Worm (Caenorhabditis elegans) whole organism, L2 larva: Measurements from ENCODE around the gene ZK673.6.
"Not testable (repeated sequence)": the region's sequence is repeated elsewhere in the genome, so short reads cannot be mapped to it uniquely, and the experiment has no call there.

Source experiments
- C34F6.9 ChIP-seq: fragments of 150-350 bp; optimal IDR thresholded peaks from 2 replicates; lab custom pipeline; 2014; ENCODE audit warnings: missing biosample characterization, missing genetic modification characterization
- F13H6.1 ChIP-seq: sonication (generic microtip); optimal IDR thresholded peaks from 2 replicates; lab custom pipeline; 2016; ENCODE audit warnings: missing genetic modification characterization, missing compliant biosample characterization
- R02D3.7 ChIP-seq: fragments of 150-350 bp; optimal IDR thresholded peaks from 2 replicates; lab custom pipeline; 2014; ENCODE audit warnings: missing biosample characterization, missing genetic modification characterization
- Y55F3AM.14 ChIP-seq: fragments of 200-800 bp; sonication (Bioruptor generic); optimal IDR thresholded peaks from 2 replicates; lab custom pipeline; 2018; ENCODE audit warnings: mild to moderate bottlenecking, missing genetic modification characterization, missing compliant biosample characterization
- aly-2 ChIP-seq: fragments of 150-350 bp; optimal IDR thresholded peaks from 2 replicates; lab custom pipeline; 2014; ENCODE audit warnings: missing biosample characterization, missing genetic modification characterization
- ama-1 ChIP-seq: fragments of 150-350 bp; optimal IDR thresholded peaks from 2 replicates; lab custom pipeline; 2018; ENCODE audit warnings: inconsistent platforms
- blmp-1 ChIP-seq: sonication (generic microtip); optimal IDR thresholded peaks from 2 replicates; lab custom pipeline; 2017; ENCODE audit warnings: missing genetic modification characterization, mild to moderate bottlenecking, missing compliant biosample characterization, antibody characterized with exemption, moderate library complexity; ENCODE audit not compliant: insufficient read depth
- ceh-16 ChIP-seq: fragments of 150-350 bp; optimal IDR thresholded peaks from 2 replicates; lab custom pipeline; 2014; ENCODE audit warnings: missing biosample characterization, missing genetic modification characterization
- ceh-82 ChIP-seq: fragments of 150-350 bp; optimal IDR thresholded peaks from 2 replicates; lab custom pipeline; 2014; ENCODE audit warnings: missing biosample characterization, missing genetic modification characterization
- egl-27 ChIP-seq: sonication (generic microtip); optimal IDR thresholded peaks from 3 replicates; lab custom pipeline; 2017; ENCODE audit warnings: missing biosample characterization, missing genetic modification reagents, missing genetic modification characterization
- elt-1 ChIP-seq: fragments of 150-350 bp; optimal IDR thresholded peaks from 2 replicates; lab custom pipeline; 2014; ENCODE audit warnings: missing biosample characterization, missing genetic modification characterization
- elt-3 ChIP-seq: sonication (generic microtip); optimal IDR thresholded peaks from 2 replicates; lab custom pipeline; 2017; ENCODE audit warnings: missing biosample characterization, missing genetic modification characterization
- fos-1 ChIP-seq: fragments of 150-350 bp; optimal IDR thresholded peaks from 2 replicates; lab custom pipeline; 2014; ENCODE audit warnings: missing biosample characterization, missing genetic modification characterization
- gmeb-1 ChIP-seq: fragments of 150-350 bp; optimal IDR thresholded peaks from 2 replicates; lab custom pipeline; 2014; ENCODE audit warnings: missing biosample characterization, missing genetic modification characterization
- lin-11 ChIP-seq: fragments of 150-350 bp; sonication (generic microtip); optimal IDR thresholded peaks from 2 replicates; lab custom pipeline; 2014; ENCODE audit warnings: missing biosample characterization, missing genetic modification characterization, inconsistent platforms, mixed read lengths
- lin-39 ChIP-seq: fragments of 150-350 bp; optimal IDR thresholded peaks from 2 replicates; lab custom pipeline; 2014; ENCODE audit warnings: missing biosample characterization, missing genetic modification reagents, missing genetic modification characterization
- lsy-2 ChIP-seq, 2 experiments: fragments of 150-350 bp in 1 of 2; sonication (generic microtip) in 1 of 2; optimal IDR thresholded peaks; 2 replicates each; lab custom pipeline; 2014 to 2017; ENCODE audit warnings: missing biosample characterization in 2 of 2, missing genetic modification characterization in 2 of 2
- mab-5 ChIP-seq: fragments of 150-350 bp; optimal IDR thresholded peaks from 2 replicates; lab custom pipeline; 2014; ENCODE audit warnings: missing biosample characterization, missing genetic modification characterization
- mbf-1 ChIP-seq: sonication (generic microtip); optimal IDR thresholded peaks from 2 replicates; lab custom pipeline; 2017; ENCODE audit warnings: missing biosample characterization, missing genetic modification characterization
- mdl-1 ChIP-seq, 2 experiments: fragments of 150-350 bp in 1 of 2; sonication (generic microtip) in 1 of 2; optimal IDR thresholded peaks; 2 replicates each; lab custom pipeline; 2017; ENCODE audit warnings: missing biosample characterization in 2 of 2, missing genetic modification characterization in 2 of 2
- nhr-12 ChIP-seq: fragments of 150-350 bp; optimal IDR thresholded peaks from 2 replicates; lab custom pipeline; 2014; ENCODE audit warnings: missing biosample characterization, missing genetic modification characterization
- nhr-23 ChIP-seq: fragments of 150-350 bp; optimal IDR thresholded peaks from 2 replicates; lab custom pipeline; 2014; ENCODE audit warnings: missing biosample characterization, missing genetic modification reagents, missing genetic modification characterization
- nhr-237 ChIP-seq: fragments of 150-350 bp; optimal IDR thresholded peaks from 2 replicates; lab custom pipeline; 2014; ENCODE audit warnings: missing biosample characterization, missing genetic modification characterization
- nhr-25 ChIP-seq: fragments of 150-350 bp; sonication (generic microtip); optimal IDR thresholded peaks from 3 replicates; lab custom pipeline; 2014; ENCODE audit warnings: missing biosample characterization, missing genetic modification characterization
- nhr-6 ChIP-seq: fragments of 150-350 bp; optimal IDR thresholded peaks from 2 replicates; lab custom pipeline; 2014; ENCODE audit warnings: missing biosample characterization, missing genetic modification characterization
- nhr-77 ChIP-seq: fragments of 150-350 bp; optimal IDR thresholded peaks from 2 replicates; lab custom pipeline; 2014; ENCODE audit warnings: missing biosample characterization, missing genetic modification characterization
- peb-1 ChIP-seq: fragments of 150-350 bp; optimal IDR thresholded peaks from 2 replicates; lab custom pipeline; 2014; ENCODE audit warnings: missing biosample characterization, missing genetic modification characterization
- sem-4 ChIP-seq: fragments of 150-350 bp; optimal IDR thresholded peaks from 2 replicates; lab custom pipeline; 2014; ENCODE audit warnings: missing biosample characterization, missing genetic modification reagents, missing genetic modification characterization
- skn-1 ChIP-seq: sonication (generic microtip); optimal IDR thresholded peaks from 2 replicates; lab custom pipeline; 2017; ENCODE audit warnings: missing biosample characterization, missing genetic modification characterization
- sma-3 ChIP-seq: sonication (generic microtip); optimal IDR thresholded peaks from 2 replicates; lab custom pipeline; 2016; ENCODE audit warnings: missing genetic modification reagents, missing genetic modification characterization, missing compliant biosample characterization
- sma-9 ChIP-seq, 2 experiments: fragments of 150-350 bp in 1 of 2; sonication (generic microtip) in 1 of 2; optimal IDR thresholded peaks; 2 replicates each; lab custom pipeline; 2014 to 2016; ENCODE audit warnings: missing genetic modification characterization in 2 of 2, mild to moderate bottlenecking in 1 of 2, missing biosample characterization in 1 of 2, missing compliant biosample characterization in 1 of 2, missing genetic modification reagents in 1 of 2, moderate library complexity in 1 of 2
- snpc-4 ChIP-seq: fragments of 150-350 bp; optimal IDR thresholded peaks from 2 replicates; lab custom pipeline; 2014; ENCODE audit warnings: missing biosample characterization, missing genetic modification characterization
- unc-39 ChIP-seq: fragments of 150-350 bp; optimal IDR thresholded peaks from 2 replicates; lab custom pipeline; 2014; ENCODE audit warnings: missing biosample characterization, missing genetic modification characterization
- unc-55 ChIP-seq: fragments of 150-350 bp; sonication (generic microtip); optimal IDR thresholded peaks from 3 replicates; lab custom pipeline; 2014; ENCODE audit warnings: missing biosample characterization, missing genetic modification reagents, missing genetic modification characterization
- unc-62 ChIP-seq: fragments of 150-350 bp; optimal IDR thresholded peaks from 2 replicates; lab custom pipeline; 2014; ENCODE audit warnings: missing biosample characterization, missing genetic modification reagents, missing genetic modification characterization
- ztf-11 ChIP-seq: sonication (generic microtip); optimal IDR thresholded peaks from 2 replicates; lab custom pipeline; 2017; ENCODE audit warnings: missing biosample characterization, missing genetic modification characterization
- ztf-4 ChIP-seq: fragments of 150-350 bp; optimal IDR thresholded peaks from 2 replicates; lab custom pipeline; 2014; ENCODE audit warnings: missing biosample characterization, missing genetic modification characterization

Gene ZK673.6

ce11 chrII:10500674-10501073, 36.5 kb upstream of the ZK673.6 start:
- TF ChIP-seq sma-9 (GFP tag; optimal IDR thresholded peaks at IDR 0.05; lab: Kevin White, UChicago) = peak; percentile 20
- no peak for TF ChIP-seq sma-9 (tag; optimal IDR thresholded peaks at IDR 0.05; lab: Kevin White, UChicago)
- TF ChIP-seq sem-4 (tag; lab: Kevin White, UChicago) = no peak
- TF ChIP-seq ceh-16 (tag; lab: Kevin White, UChicago) = peak; percentile 32
- TF ChIP-seq nhr-25 (tag; lab: Kevin White, UChicago) = peak; percentile 50
- peak; percentile 55 for TF ChIP-seq blmp-1 (tag; lab: Kevin White, UChicago)
- no peak for TF ChIP-seq ztf-4 (tag; lab: Kevin White, UChicago)

- TF ChIP-seq ceh-82 (tag; lab: Kevin White, UChicago) (no peak), snpc-4 (no peak), ztf-11 (tag; lab: Kevin White, UChicago) (no peak), mdl-1 (tag; optimal IDR thresholded peaks at IDR 0.05; lab: Kevin White, UChicago) (no peak), blmp-1 (tag; lab: Kevin White, UChicago) (no peak), R02D3.7 (tag; lab: Kevin White, UChicago) (no peak), lsy-2 (tag; optimal IDR thresholded peaks at IDR 0.05; lab: Kevin White, UChicago) (no peak), nhr-237 (tag; lab: Kevin White, UChicago) (no peak), elt-3 (tag; lab: Kevin White, UChicago) (no peak), ama-1 (lab: Kevin White, UChicago) (no peak), C34F6.9 (no peak), nhr-23 (tag; lab: Kevin White, UChicago) (no peak), F13H6.1 (tag; lab: Kevin White, UChicago) (no peak)
Measured at ce11 chrII:10495912-10496311, 31.8 kb upstream of the ZK673.6 start, which contains the start of gene ZK666.12. Gene ZK666.12, plus strand, starts transcription at chrII:10496212.

- TF ChIP-seq nhr-12 (tag; lab: Kevin White, UChicago) = no peak
- TF ChIP-seq ztf-4 (tag; lab: Kevin White, UChicago) = no peak
- no peak for TF ChIP-seq lin-39 (tag; lab: Kevin White, UChicago)
- no peak for TF ChIP-seq skn-1
- TF ChIP-seq unc-62 (GFP tag; lab: Kevin White, UChicago) = no peak
- no peak for TF ChIP-seq sma-3
- no peak for TF ChIP-seq sem-4 (tag; lab: Kevin White, UChicago)
- TF ChIP-seq peb-1 (tag; lab: Kevin White, UChicago) = no peak
- TF ChIP-seq mab-5 (tag; lab: Kevin White, UChicago) = no peak
- TF ChIP-seq unc-55 (GFP tag; lab: Kevin White, UChicago) = no peak
Measured at ce11 chrII:10494467-10494866, 30.3 kb upstream of the ZK673.6 start, which contains the start of gene ZK666.14. Gene ZK666.14, plus strand, starts transcription at chrII:10494767.

ce11 chrII:10493034-10493433, 28.9 kb upstream of the ZK673.6 start, which contains the start of gene ZK666.8:
Gene ZK666.8, minus strand, starts transcription at chrII:10493134.
- not testable (repeated sequence) for TF ChIP-seq Y55F3AM.14; nhr-77 (tag; lab: Kevin White, UChicago); nhr-6 (tag; lab: Kevin White, UChicago)
- TF ChIP-seq, all 48 proteins: peak for 0; not testable (repeated sequence) for 48

ce11 chrII:10490329-10490728, 26.2 kb upstream of the ZK673.6 start, which contains the start of gene clec-61:
Gene clec-61, minus strand, starts transcription at chrII:10490537.
- TF ChIP-seq elt-1 (tag; lab: Kevin White, UChicago) (no peak), lin-11 (tag; lab: Kevin White, UChicago) (no peak), sma-3 (no peak), gmeb-1 (tag; lab: Kevin White, UChicago) (no peak), mbf-1 (tag; lab: Kevin White, UChicago) (no peak), elt-3 (tag; lab: Kevin White, UChicago) (no peak), aly-2 (tag; lab: Kevin White, UChicago) (no peak), fos-1 (tag; lab: Kevin White, UChicago) (no peak), ceh-82 (tag; lab: Kevin White, UChicago) (no peak), nhr-237 (tag; lab: Kevin White, UChicago) (no peak), egl-27 (tag; lab: Kevin White, UChicago) (no peak), unc-55 (GFP tag; lab: Kevin White, UChicago) (no peak), nhr-77 (tag; lab: Kevin White, UChicago) (no peak), ceh-16 (tag; lab: Kevin White, UChicago) (no peak), unc-39 (tag; lab: Kevin White, UChicago) (no peak), ztf-4 (tag; lab: Kevin White, UChicago) (no peak), C34F6.9 (no peak)
